Worm (Caenorhabditis elegans) whole organism, L1 larva: Measurements from ENCODE around the gene Y37D8A.19.

Experiments
- C16A3.4 ChIP-seq: fragments of 150-350 bp; optimal IDR thresholded peaks from 2 replicates; lab custom pipeline; 2014; ENCODE audit warnings: missing biosample characterization, missing genetic modification characterization
- aha-1 ChIP-seq: fragments of 150-350 bp; optimal IDR thresholded peaks from 2 replicates; lab custom pipeline; 2014; ENCODE audit warnings: missing biosample characterization, missing genetic modification characterization
- alr-1 ChIP-seq: fragments of 200-800 bp; sonication (Bioruptor generic); optimal IDR thresholded peaks from 2 replicates; lab custom pipeline; 2018; ENCODE audit warnings: borderline replicate concordance, mild to moderate bottlenecking, missing genetic modification characterization, missing compliant biosample characterization
- ama-1 ChIP-seq: fragments of 150-350 bp; optimal IDR thresholded peaks from 2 replicates; lab custom pipeline; 2014
- blmp-1 ChIP-seq: fragments of 150-350 bp; optimal IDR thresholded peaks from 2 replicates; lab custom pipeline; 2014; ENCODE audit warnings: missing biosample characterization, missing genetic modification characterization
- ceh-63 ChIP-seq: fragments of 200-800 bp; sonication (Bioruptor generic); optimal IDR thresholded peaks from 2 replicates; lab custom pipeline; 2018; ENCODE audit warnings: mild to moderate bottlenecking, missing genetic modification characterization, missing compliant biosample characterization
- ceh-8 ChIP-seq: fragments of 200-800 bp; sonication (Bioruptor generic); optimal IDR thresholded peaks from 2 replicates; lab custom pipeline; 2018; ENCODE audit warnings: mild to moderate bottlenecking, missing genetic modification characterization, moderate library complexity, missing compliant biosample characterization
- ceh-90 ChIP-seq: sonication (generic microtip); optimal IDR thresholded peaks from 2 replicates; lab custom pipeline; 2016; ENCODE audit warnings: missing genetic modification characterization, missing compliant biosample characterization
- dpl-1 ChIP-seq, 3 experiments: fragments of 150-350 bp in 2 of 3; sonication (generic microtip) in 1 of 3; optimal IDR thresholded peaks; 2 replicates each; lab custom pipeline; 2014 to 2017; ENCODE audit warnings: missing biosample characterization in 3 of 3, missing genetic modification characterization in 3 of 3, missing genetic modification reagents in 3 of 3
- efl-1 ChIP-seq, 4 experiments: fragments of 150-350 bp; optimal IDR thresholded peaks in 3 of 4; peaks in 1 of 4; 1 replicate in 1 of 4; 2 replicates in 3 of 4; lab custom pipeline; 2014; ENCODE audit warnings: missing biosample characterization in 2 of 4, missing genetic modification characterization in 2 of 4, missing genetic modification reagents in 2 of 4
- egl-27 ChIP-seq, 2 experiments: fragments of 150-350 bp in 1 of 2; sonication (generic microtip); optimal IDR thresholded peaks; 3 replicates each; lab custom pipeline; 2017 to 2018; ENCODE audit warnings: missing biosample characterization in 2 of 2, missing genetic modification characterization in 2 of 2, missing genetic modification reagents in 2 of 2
- elt-2 ChIP-seq: sonication (generic microtip); optimal IDR thresholded peaks from 2 replicates; lab custom pipeline; 2016; ENCODE audit warnings: missing genetic modification characterization, mild to moderate bottlenecking, inconsistent platforms, missing compliant biosample characterization, missing genetic modification reagents
- elt-3 ChIP-seq, 6 experiments: fragments of 150-350 bp in 1 of 6; sonication (generic microtip); optimal IDR thresholded peaks; 2 replicates each; lab custom pipeline; 2017 to 2018; ENCODE audit warnings: missing biosample characterization in 6 of 6, missing genetic modification characterization in 6 of 6, inconsistent platforms in 1 of 6
- fkh-4 ChIP-seq: sonication (generic microtip); optimal IDR thresholded peaks from 2 replicates; lab custom pipeline; 2016; ENCODE audit warnings: missing compliant biosample characterization, missing genetic modification characterization, borderline replicate concordance
- fkh-8 ChIP-seq: sonication (generic microtip); optimal IDR thresholded peaks from 2 replicates; lab custom pipeline; 2016; ENCODE audit warnings: mild to moderate bottlenecking, missing genetic modification characterization, missing compliant biosample characterization
- grh-1 ChIP-seq: fragments of 200-800 bp; sonication (Bioruptor generic); IDR thresholded peaks from 2 replicates; pipeline ENCODE4 v1.3.6; 2022; ENCODE audit warnings: missing genetic modification reagents, missing genetic modification characterization, missing compliant biosample characterization
- hlh-4 ChIP-seq: sonication (generic microtip); optimal IDR thresholded peaks from 2 replicates; lab custom pipeline; 2016; ENCODE audit warnings: mild to moderate bottlenecking, missing genetic modification characterization, missing compliant biosample characterization
- irx-1 ChIP-seq: sonication (generic microtip); optimal IDR thresholded peaks from 2 replicates; lab custom pipeline; 2016; ENCODE audit warnings: missing genetic modification characterization, missing compliant biosample characterization
- isw-1 ChIP-seq: fragments of 200-800 bp; sonication (Bioruptor generic); IDR thresholded peaks from 2 replicates; pipeline ENCODE4 v1.3.6; 2022; ENCODE audit warnings: missing genetic modification characterization, missing compliant biosample characterization
- jun-1 ChIP-seq: fragments of 150-350 bp; optimal IDR thresholded peaks from 2 replicates; lab custom pipeline; 2014; ENCODE audit warnings: missing biosample characterization, missing genetic modification reagents, missing genetic modification characterization
- lin-14 ChIP-seq: fragments of 200-800 bp; sonication (Bioruptor generic); optimal IDR thresholded peaks from 2 replicates; lab custom pipeline; 2018; ENCODE audit warnings: mild to moderate bottlenecking, missing genetic modification characterization, moderate library complexity, missing compliant biosample characterization
- lin-15B ChIP-seq: fragments of 150-350 bp; sonication (generic microtip); optimal IDR thresholded peaks from 3 replicates; lab custom pipeline; 2014; ENCODE audit warnings: missing biosample characterization, missing genetic modification characterization
- lin-35 ChIP-seq, 2 experiments: fragments of 150-350 bp; optimal IDR thresholded peaks; 2 replicates each; lab custom pipeline; 2014; ENCODE audit warnings: missing biosample characterization in 2 of 2, missing genetic modification characterization in 2 of 2, missing genetic modification reagents in 2 of 2
- lin-39 ChIP-seq: fragments of 150-350 bp; optimal IDR thresholded peaks from 2 replicates; lab custom pipeline; 2014; ENCODE audit warnings: missing biosample characterization, missing genetic modification reagents, missing genetic modification characterization
- lsy-2 ChIP-seq, 2 experiments: fragments of 150-350 bp; optimal IDR thresholded peaks; 2 replicates each; lab custom pipeline; 2014; ENCODE audit warnings: missing biosample characterization in 2 of 2, missing genetic modification characterization in 2 of 2
- mab-9 ChIP-seq: fragments of 200-800 bp; sonication (Bioruptor generic); IDR thresholded peaks from 2 replicates; pipeline ENCODE4 v1.3.6; 2022; ENCODE audit warnings: missing genetic modification reagents, missing genetic modification characterization, missing compliant biosample characterization
- mdl-1 ChIP-seq, 2 experiments: fragments of 150-350 bp; optimal IDR thresholded peaks; 2 replicates each; lab custom pipeline; 2014 to 2017; ENCODE audit warnings: missing biosample characterization in 2 of 2, missing genetic modification characterization in 2 of 2, inconsistent platforms in 1 of 2
- nhr-12 ChIP-seq: sonication (generic microtip); optimal IDR thresholded peaks from 2 replicates; lab custom pipeline; 2017; ENCODE audit warnings: missing biosample characterization, missing genetic modification characterization
- nhr-19 ChIP-seq: fragments of 200-800 bp; sonication (Bioruptor generic); conservative IDR thresholded peaks from 2 replicates; pipeline ENCODE4 v1.3.6; 2022; ENCODE audit warnings: missing genetic modification characterization, missing compliant biosample characterization
- nhr-20 ChIP-seq: sonication (generic microtip); optimal IDR thresholded peaks from 2 replicates; lab custom pipeline; 2016; ENCODE audit warnings: mild to moderate bottlenecking, missing genetic modification characterization, missing compliant biosample characterization
- nhr-237 ChIP-seq: fragments of 150-350 bp; optimal IDR thresholded peaks from 2 replicates; lab custom pipeline; 2014; ENCODE audit warnings: missing biosample characterization, missing genetic modification characterization
- nhr-47 ChIP-seq: sonication (generic microtip); optimal IDR thresholded peaks from 2 replicates; lab custom pipeline; 2016; ENCODE audit warnings: mild to moderate bottlenecking, missing genetic modification characterization, moderate library complexity, missing compliant biosample characterization
- nhr-77 ChIP-seq: fragments of 150-350 bp; optimal IDR thresholded peaks from 2 replicates; lab custom pipeline; 2014; ENCODE audit warnings: missing biosample characterization, missing genetic modification characterization
- pax-3 ChIP-seq: fragments of 200-800 bp; sonication (Bioruptor generic); optimal IDR thresholded peaks from 2 replicates; lab custom pipeline; 2018; ENCODE audit warnings: mild to moderate bottlenecking, missing genetic modification characterization, moderate library complexity, missing compliant biosample characterization
- pqm-1 ChIP-seq: sonication (generic microtip); optimal IDR thresholded peaks from 3 replicates; lab custom pipeline; 2017; ENCODE audit warnings: missing biosample characterization, missing genetic modification characterization
- rnt-1 ChIP-seq: sonication (generic microtip); optimal IDR thresholded peaks from 2 replicates; lab custom pipeline; 2016; ENCODE audit warnings: mild to moderate bottlenecking, missing genetic modification characterization, moderate library complexity, missing compliant biosample characterization
- skn-1 ChIP-seq: fragments of 150-350 bp; optimal IDR thresholded peaks from 2 replicates; lab custom pipeline; 2014; ENCODE audit warnings: missing biosample characterization, missing genetic modification characterization
- snu-23 ChIP-seq: sonication (generic microtip); optimal IDR thresholded peaks from 2 replicates; lab custom pipeline; 2016; ENCODE audit warnings: missing genetic modification characterization, missing compliant biosample characterization
- sptf-1 ChIP-seq: fragments of 150-350 bp; optimal IDR thresholded peaks from 2 replicates; lab custom pipeline; 2014; ENCODE audit warnings: missing biosample characterization, missing genetic modification characterization
- swsn-7 ChIP-seq: sonication (generic microtip); optimal IDR thresholded peaks from 2 replicates; lab custom pipeline; 2016; ENCODE audit warnings: missing genetic modification characterization, missing compliant biosample characterization
- tlp-1 ChIP-seq: fragments of 150-350 bp; optimal IDR thresholded peaks from 2 replicates; lab custom pipeline; 2014; ENCODE audit warnings: missing biosample characterization, missing genetic modification characterization
- unc-62 ChIP-seq: fragments of 150-350 bp; optimal IDR thresholded peaks from 2 replicates; lab custom pipeline; 2014; ENCODE audit warnings: missing biosample characterization, missing genetic modification reagents, missing genetic modification characterization
- unc-86 ChIP-seq: sonication (generic microtip); optimal IDR thresholded peaks from 2 replicates; lab custom pipeline; 2016; ENCODE audit warnings: missing genetic modification characterization, missing compliant biosample characterization
- zag-1 ChIP-seq: fragments of 150-350 bp; optimal IDR thresholded peaks from 2 replicates; lab custom pipeline; 2014; ENCODE audit warnings: missing biosample characterization, missing genetic modification characterization
- ztf-11 ChIP-seq, 2 experiments: sonication (generic microtip); optimal IDR thresholded peaks; 2 replicates each; lab custom pipeline; 2016 to 2017; ENCODE audit warnings: missing genetic modification characterization in 2 of 2, missing biosample characterization in 1 of 2, missing compliant biosample characterization in 1 of 2
- ztf-4 ChIP-seq: fragments of 150-350 bp; optimal IDR thresholded peaks from 2 replicates; lab custom pipeline; 2014; ENCODE audit warnings: missing biosample characterization, missing genetic modification characterization

Gene Y37D8A.19

ce11 chrIII:12972398-12972797 is 42.7 kb downstream of the Y37D8A.19 start, which contains the start of gene bckd-1A:
Gene bckd-1A, minus strand, starts transcription at chrIII:12972498.
- TF ChIP-seq egl-27 (tag; optimal IDR thresholded peaks at IDR 0.05; lab: Kevin White, UChicago) (no peak), lin-14 (no peak), ztf-11 (tag; optimal IDR thresholded peaks at IDR 0.05; lab: Kevin White, UChicago) (no peak)

ce11 chrIII:12977559-12977958 is 47.9 kb downstream of the Y37D8A.19 start, which contains the start of gene ZK1010.2:
Gene ZK1010.2, minus strand, starts transcription at chrIII:12977862.
- 0 out of 2 replicates have a peak, but pooled peaks have one; percentile 33 for TF ChIP-seq mab-9 (GFP tag; lab: Robert Waterston, UW)
- peak in 1 of 2 experiments; percentile 4 for TF ChIP-seq lsy-2 (tag; optimal IDR thresholded peaks at IDR 0.05; lab: Kevin White, UChicago)
- TF ChIP-seq ceh-8 (GFP tag; lab: Kevin White, UChicago), result no peak
- TF ChIP-seq ztf-4, result no peak
- TF ChIP-seq nhr-47 (tag; lab: Kevin White, UChicago), result peak; percentile 28

- TF ChIP-seq nhr-77 (tag; lab: Kevin White, UChicago) (peak; percentile 79), lin-39 (peak; percentile 71), efl-1 (optimal IDR thresholded peaks at IDR 0.05; lab: Kevin White, UChicago) (peak; percentile 88 to 91), efl-1 (GFP tag; optimal IDR thresholded peaks at IDR 0.05 in 1 of 2; lab: Kevin White, UChicago) (peak; percentile 82 to 98), alr-1 (tag; lab: Kevin White, UChicago) (no peak), jun-1 (tag; lab: Kevin White, UChicago) (peak; percentile 87), zag-1 (no peak), elt-3 (tag; optimal IDR thresholded peaks at IDR 0.05; lab: Kevin White, UChicago) (peak in 3 of 6 experiments; percentile 2 to 78 (median 76)), irx-1 (tag; lab: Kevin White, UChicago) (peak; percentile 83), pqm-1 (no peak), grh-1 (GFP tag; lab: Robert Waterston, UW) (peak; percentile 78), nhr-47 (tag; lab: Kevin White, UChicago) (peak; percentile 93), nhr-237 (tag; lab: Kevin White, UChicago) (no peak), skn-1 (tag; lab: Kevin White, UChicago) (peak; percentile 60), fkh-8 (peak; percentile 91), mdl-1 (tag; optimal IDR thresholded peaks at IDR 0.05; lab: Kevin White, UChicago) (peak in 1 of 2 experiments; percentile 73), lin-14 (peak; percentile 87), blmp-1 (tag; lab: Kevin White, UChicago) (peak; percentile 81), fkh-4 (peak; percentile 35), nhr-20 (tag; lab: Kevin White, UChicago) (peak; percentile 86), hlh-4 (tag; lab: Kevin White, UChicago) (no peak), isw-1 (peak; percentile 85), swsn-7 (peak; percentile 93), snu-23 (peak; percentile 97), unc-62 (GFP tag; lab: Kevin White, UChicago) (no peak), tlp-1 (tag; lab: Kevin White, UChicago) (no peak), ama-1 (lab: Kevin White, UChicago) (peak; percentile 26), aha-1 (tag; lab: Kevin White, UChicago) (peak; percentile 6), dpl-1 (GFP tag; optimal IDR thresholded peaks at IDR 0.05; lab: Kevin White, UChicago) (peak; percentile 78 to 84 (median 84)), nhr-19 (GFP tag; lab: Robert Waterston, UW) (peak; percentile 85), rnt-1 (tag; lab: Kevin White, UChicago) (peak; percentile 93), elt-2 (peak; percentile 61), pax-3 (tag; lab: Kevin White, UChicago) (peak; percentile 64), C16A3.4 (peak; percentile 87), sptf-1 (no peak), lin-35 (GFP tag; optimal IDR thresholded peaks at IDR 0.05; lab: Kevin White, UChicago) (peak; percentile 83 to 91), unc-86 (peak; percentile 86), ceh-63 (GFP tag; lab: Kevin White, UChicago) (no peak), lin-15B (tag; lab: Kevin White, UChicago) (peak; percentile 69), ztf-4 (peak; percentile 68), nhr-12 (tag; lab: Kevin White, UChicago) (no peak), ceh-90 (tag; lab: Kevin White, UChicago) (no peak), mab-9 (GFP tag; lab: Robert Waterston, UW) (peak; percentile 59)
Measured at ce11 chrIII:12978473-12979174, 49.0 kb downstream of the Y37D8A.19 start, which contains the start of the genes ubq-2 and frg-1. Gene ubq-2, minus strand, starts transcription at chrIII:12978523. Gene frg-1, plus strand, starts transcription at chrIII:12979162.
